Worm (Caenorhabditis elegans) whole organism, late embryonic: ENCODE data around the gene F54D12.10.

Experiments
- C38D4.7 ChIP-seq: fragments of 200-800 bp; sonication (Bioruptor generic); optimal IDR thresholded peaks from 2 replicates; lab custom pipeline; 2018; ENCODE audit warnings: mild to moderate bottlenecking, missing genetic modification characterization, moderate library complexity, missing compliant biosample characterization
- ceh-18 ChIP-seq: sonication (generic microtip); optimal IDR thresholded peaks from 2 replicates; lab custom pipeline; 2016; ENCODE audit warnings: missing genetic modification characterization, missing compliant biosample characterization
- ceh-6 ChIP-seq: fragments of 200-800 bp; sonication (Bioruptor generic); optimal IDR thresholded peaks from 2 replicates; lab custom pipeline; 2018; ENCODE audit warnings: mild to moderate bottlenecking, missing genetic modification characterization, missing compliant biosample characterization
- dve-1 ChIP-seq: sonication (generic microtip); optimal IDR thresholded peaks from 2 replicates; lab custom pipeline; 2017; ENCODE audit warnings: antibody characterized with exemption, mild to moderate bottlenecking, missing genetic modification characterization, missing compliant biosample characterization
- elt-4 ChIP-seq: sonication (generic microtip); optimal IDR thresholded peaks from 2 replicates; lab custom pipeline; 2016; ENCODE audit warnings: missing genetic modification characterization, missing compliant biosample characterization
- lim-6 ChIP-seq: sonication (generic microtip); optimal IDR thresholded peaks from 2 replicates; lab custom pipeline; 2016; ENCODE audit warnings: missing genetic modification characterization, missing compliant biosample characterization
- nfya-1 ChIP-seq: sonication (generic microtip); optimal IDR thresholded peaks from 2 replicates; lab custom pipeline; 2017; ENCODE audit warnings: missing genetic modification characterization, mild to moderate bottlenecking, missing compliant biosample characterization, antibody characterized with exemption, moderate library complexity
- nhr-232 ChIP-seq: sonication (generic microtip); optimal IDR thresholded peaks from 2 replicates; lab custom pipeline; 2016; ENCODE audit warnings: missing genetic modification characterization, missing compliant biosample characterization
- npax-4 ChIP-seq: sonication (generic microtip); optimal IDR thresholded peaks from 2 replicates; lab custom pipeline; 2016; ENCODE audit warnings: missing genetic modification characterization, missing compliant biosample characterization
- pag-3 ChIP-seq: sonication (generic microtip); optimal IDR thresholded peaks from 2 replicates; lab custom pipeline; 2016; ENCODE audit warnings: missing compliant biosample characterization, missing genetic modification characterization, borderline replicate concordance
- pat-9 ChIP-seq: fragments of 200-800 bp; sonication (Bioruptor generic); optimal IDR thresholded peaks from 2 replicates; lab custom pipeline; 2018; ENCODE audit warnings: mild to moderate bottlenecking, missing genetic modification characterization, moderate library complexity, missing compliant biosample characterization
- pha-2 ChIP-seq: sonication (generic microtip); optimal IDR thresholded peaks from 2 replicates; lab custom pipeline; 2017; ENCODE audit warnings: mild to moderate bottlenecking, missing genetic modification characterization, missing compliant biosample characterization
- pqm-1 ChIP-seq: sonication (generic microtip); optimal IDR thresholded peaks from 2 replicates; lab custom pipeline; 2016; ENCODE audit warnings: missing genetic modification characterization, missing compliant biosample characterization
- sdc-2 ChIP-seq: sonication (generic microtip); optimal IDR thresholded peaks from 2 replicates; lab custom pipeline; 2016; ENCODE audit warnings: missing genotype, missing genetic modification characterization, missing compliant biosample characterization

- TF ChIP-seq nfya-1 (tag; lab: Kevin White, UChicago), result no peak
- no peak for TF ChIP-seq pag-3 (tag; lab: Kevin White, UChicago)
- no peak for TF ChIP-seq lim-6
- no peak for TF ChIP-seq pha-2
- no peak for TF ChIP-seq pat-9 (tag; lab: Kevin White, UChicago)
- no peak for TF ChIP-seq sdc-2 (tag; lab: Kevin White, UChicago)
- TF ChIP-seq npax-4, result no peak
- TF ChIP-seq elt-4, result no peak
- no peak for TF ChIP-seq nhr-232 (tag; lab: Kevin White, UChicago)
- TF ChIP-seq ceh-6 (GFP tag; lab: Kevin White, UChicago), result no peak
- no peak for TF ChIP-seq C38D4.7 (GFP tag; lab: Kevin White, UChicago)
- no peak for TF ChIP-seq dve-1
- no peak for TF ChIP-seq ceh-18 (tag; lab: Kevin White, UChicago)
- TF ChIP-seq pqm-1, result no peak
Observed at ce11 chrII:1329887-1330286, 48.3 kb downstream of the F54D12.10 start.
